Fruit fly (Drosophila melanogaster) whole organism, wandering third instar larva: ENCODE results near the gene Rbsn-5.

Source experiments
- Abd-B ChIP-seq: fragments of >200 bp; optimal IDR thresholded peaks from 2 replicates; lab custom pipeline; 2017; ENCODE audit warnings: missing biosample characterization, missing genetic modification characterization
- Dfd ChIP-seq: fragments of >200 bp; optimal IDR thresholded peaks from 2 replicates; lab custom pipeline; 2017; ENCODE audit warnings: missing biosample characterization, missing genetic modification characterization
- GATAd ChIP-seq: sonication (Bioruptor generic); optimal IDR thresholded peaks from 2 replicates; lab custom pipeline; 2016; ENCODE audit warnings: missing biosample characterization, missing genetic modification characterization
- HLH106 ChIP-seq: fragments of 200-800 bp; optimal IDR thresholded peaks from 3 replicates; lab custom pipeline; 2019; ENCODE audit warnings: missing biosample characterization, mild to moderate bottlenecking, missing genetic modification characterization, moderate library complexity
- OdsH ChIP-seq: fragments of 200-800 bp; sonication (Bioruptor generic); optimal IDR thresholded peaks from 2 replicates; lab custom pipeline; 2016; ENCODE audit warnings: missing biosample characterization, mild to moderate bottlenecking, missing genetic modification characterization
- Vsx2 ChIP-seq: fragments of 200-300, 225-300 bp; sonication (Bioruptor generic); optimal IDR thresholded peaks from 2 replicates; lab custom pipeline; 2018; ENCODE audit warnings: missing biosample characterization, missing genetic modification characterization; ENCODE audit not compliant: partially characterized antibody
- br ChIP-seq: fragments of 200-800 bp; sonication (Bioruptor generic); optimal IDR thresholded peaks from 2 replicates; lab custom pipeline; 2016; ENCODE audit warnings: missing biosample characterization, missing genetic modification characterization
- brk ChIP-seq: fragments of 200-800 bp; sonication (Bioruptor generic); optimal IDR thresholded peaks from 2 replicates; lab custom pipeline; 2016; ENCODE audit warnings: missing biosample characterization, mild to moderate bottlenecking, missing genetic modification characterization
- h ChIP-seq: fragments of 200-800 bp; sonication (Bioruptor generic); optimal IDR thresholded peaks from 3 replicates; lab custom pipeline; 2016; ENCODE audit warnings: missing biosample characterization, mild to moderate bottlenecking, missing genetic modification characterization
- pan ChIP-seq: fragments of >200 bp; optimal IDR thresholded peaks from 2 replicates; lab custom pipeline; 2017
- psq ChIP-seq: fragments of 200-800 bp; sonication (Bioruptor generic); optimal IDR thresholded peaks from 3 replicates; lab custom pipeline; 2017; ENCODE audit warnings: missing biosample characterization, mild to moderate bottlenecking, missing genetic modification characterization, moderate library complexity
- sage ChIP-seq: fragments of 200-800 bp; sonication (Bioruptor generic); optimal IDR thresholded peaks from 2 replicates; lab custom pipeline; 2016; ENCODE audit warnings: missing biosample characterization, mild to moderate bottlenecking, missing genetic modification characterization
- usp ChIP-seq: fragments of >200 bp; optimal IDR thresholded peaks from 2 replicates; lab custom pipeline; 2017; ENCODE audit warnings: missing biosample characterization, missing genetic modification characterization
- woc ChIP-seq: sonication (Bioruptor generic); optimal IDR thresholded peaks from 2 replicates; lab custom pipeline; 2016; ENCODE audit warnings: missing biosample characterization, mild to moderate bottlenecking, missing genetic modification characterization

DNA sequence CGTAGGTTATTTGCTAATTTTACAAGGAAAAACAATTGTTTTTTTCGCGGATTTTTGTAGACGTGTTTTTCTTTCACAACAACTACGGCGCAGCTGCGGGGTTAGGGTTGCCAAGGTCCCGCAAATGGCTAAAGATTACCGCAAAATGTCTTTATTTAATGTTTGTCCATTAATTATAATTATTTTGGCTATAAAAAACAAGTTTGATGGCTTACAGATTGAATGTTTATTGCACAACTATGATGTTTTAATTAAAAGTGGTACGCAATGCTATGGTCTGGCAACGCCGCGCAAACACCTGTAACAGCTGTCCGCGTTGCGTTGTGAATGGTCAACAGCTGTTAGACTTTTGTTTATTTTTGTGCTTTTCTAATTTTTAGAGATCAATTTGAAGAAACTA is 3.0 kb upstream of the Rbsn-5 start:
- peak; percentile 57 for TF ChIP-seq brk (GFP tag; lab: Kevin White, UChicago)
- TF ChIP-seq psq, result peak; percentile 47
- TF ChIP-seq usp, result no peak
- no peak for TF ChIP-seq Vsx2 (GFP tag; lab: Kevin White, UChicago)
- peak; percentile 82 for TF ChIP-seq h (GFP tag; lab: Kevin White, UChicago)
- TF ChIP-seq pan (lab: Kevin White, UChicago), result no peak
- peak; percentile 74 for TF ChIP-seq HLH106 (tag; lab: Kevin White, UChicago)
- peak; percentile 38 for TF ChIP-seq OdsH
- TF ChIP-seq Dfd (GFP tag; lab: Kevin White, UChicago), result no peak
- peak; percentile 76 for TF ChIP-seq br (GFP tag; lab: Kevin White, UChicago)
- peak; percentile 40 for TF ChIP-seq woc (GFP tag; lab: Kevin White, UChicago)
- no peak for TF ChIP-seq Abd-B (GFP tag; lab: Kevin White, UChicago)
- TF ChIP-seq GATAd (GFP tag; lab: Kevin White, UChicago), result peak; percentile 20
- no peak for TF ChIP-seq sage
